Worm (Caenorhabditis elegans) whole organism, L1 larva: Measurements from ENCODE around the gene pfd-4.

Source experiments
- alr-1 ChIP-seq: fragments of 200-800 bp; sonication (Bioruptor generic); optimal IDR thresholded peaks from 2 replicates; lab custom pipeline; 2018; ENCODE audit warnings: borderline replicate concordance, mild to moderate bottlenecking, missing genetic modification characterization, missing compliant biosample characterization
- blmp-1 ChIP-seq: fragments of 150-350 bp; optimal IDR thresholded peaks from 2 replicates; lab custom pipeline; 2014; ENCODE audit warnings: missing biosample characterization, missing genetic modification characterization
- ceh-88 ChIP-seq: fragments of 200-800 bp; sonication (Bioruptor generic); IDR thresholded peaks from 2 replicates; pipeline ENCODE4 v1.3.6; 2022; ENCODE audit warnings: missing genetic modification characterization, missing compliant biosample characterization
- efl-1 ChIP-seq, 4 experiments: fragments of 150-350 bp; optimal IDR thresholded peaks in 3 of 4; peaks in 1 of 4; 1 replicate in 1 of 4; 2 replicates in 3 of 4; lab custom pipeline; 2014; ENCODE audit warnings: missing biosample characterization in 2 of 4, missing genetic modification characterization in 2 of 4, missing genetic modification reagents in 2 of 4
- egl-13 ChIP-seq: sonication (generic microtip); optimal IDR thresholded peaks from 2 replicates; lab custom pipeline; 2016; ENCODE audit warnings: missing genotype, missing genetic modification reagents, missing genetic modification characterization, missing compliant biosample characterization
- fkh-8 ChIP-seq: sonication (generic microtip); optimal IDR thresholded peaks from 2 replicates; lab custom pipeline; 2016; ENCODE audit warnings: mild to moderate bottlenecking, missing genetic modification characterization, missing compliant biosample characterization
- grh-1 ChIP-seq: fragments of 200-800 bp; sonication (Bioruptor generic); IDR thresholded peaks from 2 replicates; pipeline ENCODE4 v1.3.6; 2022; ENCODE audit warnings: missing genetic modification reagents, missing genetic modification characterization, missing compliant biosample characterization
- hlh-17 ChIP-seq: fragments of 200-800 bp; sonication (Bioruptor generic); optimal IDR thresholded peaks from 2 replicates; lab custom pipeline; 2018; ENCODE audit warnings: missing genetic modification characterization, mild to moderate bottlenecking, missing compliant biosample characterization, moderate library complexity, borderline replicate concordance
- hlh-4 ChIP-seq: sonication (generic microtip); optimal IDR thresholded peaks from 2 replicates; lab custom pipeline; 2016; ENCODE audit warnings: mild to moderate bottlenecking, missing genetic modification characterization, missing compliant biosample characterization
- hpl-2 ChIP-seq: fragments of 150-350 bp; optimal IDR thresholded peaks from 2 replicates; lab custom pipeline; 2014; ENCODE audit warnings: missing biosample characterization, missing genetic modification reagents, missing genetic modification characterization
- lin-14 ChIP-seq: fragments of 200-800 bp; sonication (Bioruptor generic); optimal IDR thresholded peaks from 2 replicates; lab custom pipeline; 2018; ENCODE audit warnings: mild to moderate bottlenecking, missing genetic modification characterization, moderate library complexity, missing compliant biosample characterization
- lin-35 ChIP-seq, 2 experiments: fragments of 150-350 bp; optimal IDR thresholded peaks; 2 replicates each; lab custom pipeline; 2014; ENCODE audit warnings: missing biosample characterization in 2 of 2, missing genetic modification characterization in 2 of 2, missing genetic modification reagents in 2 of 2
- lin-39 ChIP-seq: fragments of 150-350 bp; optimal IDR thresholded peaks from 2 replicates; lab custom pipeline; 2014; ENCODE audit warnings: missing biosample characterization, missing genetic modification reagents, missing genetic modification characterization
- mep-1 ChIP-seq: fragments of 150-350 bp; optimal IDR thresholded peaks from 2 replicates; lab custom pipeline; 2014; ENCODE audit warnings: missing biosample characterization, missing genetic modification characterization
- nhr-20 ChIP-seq: sonication (generic microtip); optimal IDR thresholded peaks from 2 replicates; lab custom pipeline; 2016; ENCODE audit warnings: mild to moderate bottlenecking, missing genetic modification characterization, missing compliant biosample characterization
- nhr-71 ChIP-seq: sonication (generic microtip); optimal IDR thresholded peaks from 2 replicates; lab custom pipeline; 2016; ENCODE audit warnings: mild to moderate bottlenecking, missing genetic modification characterization, moderate library complexity, missing compliant biosample characterization
- nhr-85 ChIP-seq: sonication (generic microtip); peaks from one replicate; lab custom pipeline; 2016; ENCODE audit warnings: missing genetic modification characterization, inconsistent platforms, missing compliant biosample characterization
- nhr-90 ChIP-seq: sonication (generic microtip); optimal IDR thresholded peaks from 2 replicates; lab custom pipeline; 2016; ENCODE audit warnings: mild to moderate bottlenecking, missing genetic modification characterization, missing compliant biosample characterization; ENCODE audit not compliant: poor library complexity
- pax-3 ChIP-seq: fragments of 200-800 bp; sonication (Bioruptor generic); optimal IDR thresholded peaks from 2 replicates; lab custom pipeline; 2018; ENCODE audit warnings: mild to moderate bottlenecking, missing genetic modification characterization, moderate library complexity, missing compliant biosample characterization
- snu-23 ChIP-seq: sonication (generic microtip); optimal IDR thresholded peaks from 2 replicates; lab custom pipeline; 2016; ENCODE audit warnings: missing genetic modification characterization, missing compliant biosample characterization
- sup-37 ChIP-seq: fragments of 200-800 bp; sonication (Bioruptor generic); optimal IDR thresholded peaks from 2 replicates; lab custom pipeline; 2018; ENCODE audit warnings: mild to moderate bottlenecking, missing genetic modification characterization, missing compliant biosample characterization
- swsn-7 ChIP-seq: sonication (generic microtip); optimal IDR thresholded peaks from 2 replicates; lab custom pipeline; 2016; ENCODE audit warnings: missing genetic modification characterization, missing compliant biosample characterization

Gene pfd-4

ce11 chrIV:11361409-11361808 lies 46.4 kb downstream of the pfd-4 start, which contains the start of gene T01G1.4:
T01G1.4 (minus strand) TSS chrIV:11361509.
- peak; percentile 7 for TF ChIP-seq nhr-85 (tag; lab: Kevin White, UChicago)
- no peak for TF ChIP-seq grh-1 (GFP tag; lab: Robert Waterston, UW)

- TF ChIP-seq swsn-7 (tag; lab: Kevin White, UChicago) (no peak), nhr-85 (tag; lab: Kevin White, UChicago) (peak; percentile 79), efl-1 (optimal IDR thresholded peaks at IDR 0.05; lab: Kevin White, UChicago) (peak; percentile 16 to 29), efl-1 (GFP tag; optimal IDR thresholded peaks at IDR 0.05 in 1 of 2; lab: Kevin White, UChicago) (peak in 1 of 2 experiments; percentile 91), snu-23 (GFP tag; lab: Kevin White, UChicago) (peak; percentile 8), alr-1 (tag; lab: Kevin White, UChicago) (no peak), sup-37 (GFP tag; lab: Kevin White, UChicago) (no peak), fkh-8 (no peak), hlh-17 (no peak), hlh-4 (no peak), egl-13 (tag; lab: Kevin White, UChicago) (no peak), hpl-2 (peak; percentile 43), mep-1 (peak; percentile 34), lin-35 (GFP tag; optimal IDR thresholded peaks at IDR 0.05; lab: Kevin White, UChicago) (peak in 1 of 2 experiments; percentile 63), pax-3 (tag; lab: Kevin White, UChicago) (no peak), lin-14 (peak; percentile 38), nhr-20 (peak; percentile 22), lin-39 (tag; lab: Kevin White, UChicago) (no peak), nhr-71 (tag; lab: Kevin White, UChicago) (peak; percentile 17), blmp-1 (peak; percentile 23), nhr-90 (peak; percentile 2), ceh-88 (GFP tag; lab: Robert Waterston, UW) (no peak)
Measured at ce11 chrIV:11363806-11364562, 49.0 kb downstream of the pfd-4 start.
